Fruit fly (Drosophila melanogaster): ENCODE measurements around the gene SIFaR.

The SIFaR gene

dm6 chr3R:21297387-21297956 is 3.7 kb upstream of the SIFaR start (continued):
- TF ChIP-seq Eip93F (GFP tag; optimal IDR thresholded peaks at IDR 0.05) (peak; percentile 20), CG7368 (GFP tag; optimal IDR thresholded peaks at IDR 0.05) (no peak), acj6 (GFP tag; optimal IDR thresholded peaks at IDR 0.05) (peak; percentile 14), CG32006 (GFP tag; optimal IDR thresholded peaks at IDR 0.05) (peak; percentile 19), CG9139 (GFP tag; optimal IDR thresholded peaks at IDR 0.05) (peak; percentile 55), Hr38 (GFP tag; optimal IDR thresholded peaks at IDR 0.05) (no peak), CG4318 (GFP tag; optimal IDR thresholded peaks at IDR 0.05) (no peak), eg (GFP tag; IDR thresholded peaks at IDR 0.05) (no peak), CG15336 (GFP tag; IDR thresholded peaks at IDR 0.05) (no peak), CG11902 (GFP tag; optimal IDR thresholded peaks at IDR 0.05) (no peak), Lpt (GFP tag; optimal IDR thresholded peaks at IDR 0.05) (peak; percentile 40), net (GFP tag; optimal IDR thresholded peaks at IDR 0.05) (peak; percentile 33), Sox14 (GFP tag; optimal IDR thresholded peaks at IDR 0.05) (peak; percentile 86), achi (GFP tag; optimal IDR thresholded peaks at IDR 0.05) (no peak), Smox (GFP tag; optimal IDR thresholded peaks at IDR 0.05) (no peak), CG6792 (GFP tag; optimal IDR thresholded peaks at IDR 0.05) (no peak)

- TF ChIP-seq OdsH (GFP tag; optimal IDR thresholded peaks at IDR 0.05), result no peak
- no peak for TF ChIP-seq salr (GFP tag; optimal IDR thresholded peaks at IDR 0.05)
- TF ChIP-seq lz (GFP tag; optimal IDR thresholded peaks at IDR 0.05), result no peak
- no peak for TF ChIP-seq Sox102F (GFP tag; optimal IDR thresholded peaks at IDR 0.05)
- TF ChIP-seq CG3919 (GFP tag; optimal IDR thresholded peaks at IDR 0.05), result no peak
- TF ChIP-seq fd59A (GFP tag; optimal IDR thresholded peaks at IDR 0.05), result no peak
- no peak for TF ChIP-seq CG3032 (tag; optimal IDR thresholded peaks at IDR 0.05)
- TF ChIP-seq CG6276 (GFP tag; optimal IDR thresholded peaks at IDR 0.05), result no peak
Measured at dm6 chr3R:21296728-21297386, 3.1 kb upstream of the SIFaR start.

- TF ChIP-seq Ets21C (GFP tag; optimal IDR thresholded peaks at IDR 0.05) (peak; percentile 66), Gug (GFP tag; IDR thresholded peaks at IDR 0.05) (no peak), CG11294 (GFP tag; IDR thresholded peaks at IDR 0.05) (no peak), spab (GFP tag; optimal IDR thresholded peaks at IDR 0.05) (peak; percentile 87), topi (GFP tag; optimal IDR thresholded peaks at IDR 0.05) (peak; percentile 90), fd85E (GFP tag; optimal IDR thresholded peaks at IDR 0.05) (peak; percentile 30), CG9139 (GFP tag; optimal IDR thresholded peaks at IDR 0.05) (peak; percentile 82), Smox (GFP tag; optimal IDR thresholded peaks at IDR 0.05) (peak; percentile 90), CG8319 (GFP tag; optimal IDR thresholded peaks at IDR 0.05) (peak; percentile 76), Lpt (GFP tag; optimal IDR thresholded peaks at IDR 0.05) (peak; percentile 87), Sox14 (GFP tag; optimal IDR thresholded peaks at IDR 0.05) (peak; percentile 85), CG31627 (GFP tag; optimal IDR thresholded peaks at IDR 0.05) (peak; percentile 90), CG6854 (GFP tag; optimal IDR thresholded peaks at IDR 0.05) (peak; percentile 74), CG6792 (GFP tag; optimal IDR thresholded peaks at IDR 0.05) (peak; percentile 64), CG10631 (GFP tag; optimal IDR thresholded peaks at IDR 0.05) (peak; percentile 67), CG11902 (GFP tag; optimal IDR thresholded peaks at IDR 0.05) (peak; percentile 74), Eip93F (GFP tag; optimal IDR thresholded peaks at IDR 0.05) (peak; percentile 82), Hr39 (GFP tag; optimal IDR thresholded peaks at IDR 0.05) (peak; percentile 83), CG6276 (GFP tag; optimal IDR thresholded peaks at IDR 0.05) (peak; percentile 93), CG16779 (tag; optimal IDR thresholded peaks at IDR 0.05) (peak; percentile 78), Ets96B (tag; optimal IDR thresholded peaks at IDR 0.05) (peak; percentile 95), CG11762 (GFP tag; optimal IDR thresholded peaks at IDR 0.05; ENCODE audit: insufficient read depth) (peak; percentile 89), net (GFP tag; optimal IDR thresholded peaks at IDR 0.05) (peak; percentile 91), vri (GFP tag; optimal IDR thresholded peaks at IDR 0.05) (peak; percentile 86), Sox15 (GFP tag; optimal IDR thresholded peaks at IDR 0.05) (peak; percentile 79), CG6163 (GFP tag; IDR thresholded peaks at IDR 0.05) (no peak), Hr38 (GFP tag; optimal IDR thresholded peaks at IDR 0.05) (no peak), fkh (GFP tag; optimal IDR thresholded peaks at IDR 0.05) (peak; percentile 94), Met (GFP tag; optimal IDR thresholded peaks at IDR 0.05) (peak; percentile 92), CG8632 (GFP tag; optimal IDR thresholded peaks at IDR 0.05) (peak; percentile 87), svp (GFP tag) (peak; percentile 96), cyc (GFP tag; optimal IDR thresholded peaks at IDR 0.05) (peak; percentile 75)
Measured at dm6 chr3R:21296038-21296727, 2.4 kb upstream of the SIFaR start.

All from whole organism, prepupa.